Fruit fly (Drosophila melanogaster): ENCODE results near the gene ppan.

- no peak for TF ChIP-seq toe (GFP tag; optimal IDR thresholded peaks at IDR 0.05)
- no peak for TF ChIP-seq bab1 (GFP tag; optimal IDR thresholded peaks at IDR 0.05)
- no peak for TF ChIP-seq ovo (GFP tag; optimal IDR thresholded peaks at IDR 0.05)
- TF ChIP-seq kay (GFP tag; ENCODE audit: borderline replicate concordance): no peak
- TF ChIP-seq Mnt (GFP tag; optimal IDR thresholded peaks at IDR 0.05): no peak
- no peak for TF ChIP-seq CG7101 (tag; optimal IDR thresholded peaks at IDR 0.05)
- TF ChIP-seq cic (GFP tag; optimal IDR thresholded peaks at IDR 0.05): no peak
- no peak for TF ChIP-seq CG14711 (tag; optimal IDR thresholded peaks at IDR 0.05)
Measured at dm6 chr3R:21084979-21085378, 31.1 kb upstream of the ppan start.
